In genomic region chr3R:15927172-15927571, dm6 we compare ENCODE assay signal across 1 fruit fly cellular context.
TF ChIP-seq lines count a peak whose summit lies in the region.

No protein-coding gene starts in this region.

TF ChIP-seq in whole organism, embryonic, 481 proteins besides CTCF, POLR2A, EP300 and RAD21 (continued from another document and continues in another):
- TF ChIP-seq unpg (GFP tag; optimal IDR thresholded peaks at IDR 0.05; lab: Kevin White, UChicago) (peak; percentile 56), lab (GFP tag; optimal IDR thresholded peaks at IDR 0.05; lab: Kevin White, UChicago) (peak; percentile 34), E2f2 (GFP tag; IDR thresholded peaks at IDR 0.05; lab: Robert Waterston, UW) (peak; percentile 22; the same call in 1 of the 2 replicates), grau (tag; optimal IDR thresholded peaks at IDR 0.05; lab: Kevin White, UChicago) (peak; percentile 40), btn (GFP tag; optimal IDR thresholded peaks at IDR 0.05; lab: Kevin White, UChicago) (no peak), B-H2 (GFP tag; optimal IDR thresholded peaks at IDR 0.05; lab: Kevin White, UChicago) (no peak), Sox102F (GFP tag; optimal IDR thresholded peaks at IDR 0.05; lab: Kevin White, UChicago) (peak; percentile 53), fd64A (GFP tag; optimal IDR thresholded peaks at IDR 0.05; lab: Kevin White, UChicago) (no peak), CG3281 (GFP tag; optimal IDR thresholded peaks at IDR 0.05; lab: Kevin White, UChicago) (no peak), CG32532 (GFP tag; IDR thresholded peaks at IDR 0.05; lab: Robert Waterston, UW) (no peak; the same call in 1 of the 2 replicates), CG17802 (tag; optimal IDR thresholded peaks at IDR 0.05; lab: Kevin White, UChicago) (no peak), CG3163 (GFP tag; optimal IDR thresholded peaks at IDR 0.05; lab: Kevin White, UChicago) (no peak), luna (GFP tag; optimal IDR thresholded peaks at IDR 0.05; lab: Kevin White, UChicago) (no peak), Myb (GFP tag; optimal IDR thresholded peaks at IDR 0.05; lab: Kevin White, UChicago) (no peak), CG11398 (GFP tag; optimal IDR thresholded peaks at IDR 0.05; lab: Kevin White, UChicago) (no peak), CG7786 (GFP tag; optimal IDR thresholded peaks at IDR 0.05; lab: Kevin White, UChicago) (no peak), Meics (GFP tag; optimal IDR thresholded peaks at IDR 0.05; lab: Kevin White, UChicago) (peak; percentile 52), onecut (GFP tag; IDR thresholded peaks at IDR 0.05; lab: Robert Waterston, UW) (no peak), p53 (GFP tag; optimal IDR thresholded peaks at IDR 0.05; lab: Kevin White, UChicago) (no peak), mld (GFP tag; IDR thresholded peaks at IDR 0.05; lab: Robert Waterston, UW; ENCODE audit: partially characterized antibody) (no peak), tgo (GFP tag; IDR thresholded peaks at IDR 0.05; lab: Robert Waterston, UW) (peak; percentile 50; the same call in 2 of the 3 replicates), lbe (GFP tag; optimal IDR thresholded peaks at IDR 0.05; lab: Kevin White, UChicago) (no peak), slbo (GFP tag; IDR thresholded peaks at IDR 0.05; lab: Robert Waterston, UW) (no peak), twi (tag; optimal IDR thresholded peaks at IDR 0.05; lab: Kevin White, UChicago) (no peak), CG11456 (GFP tag; IDR thresholded peaks at IDR 0.05; lab: Robert Waterston, UW) (no peak), vvl (GFP tag; IDR thresholded peaks at IDR 0.05; lab: Robert Waterston, UW) (peak; percentile 70), CG4820 (GFP tag; optimal IDR thresholded peaks at IDR 0.05; lab: Kevin White, UChicago) (no peak), CG8924 (tag; optimal IDR thresholded peaks at IDR 0.05; lab: Kevin White, UChicago) (peak; percentile 41), Dfd (GFP tag; optimal IDR thresholded peaks at IDR 0.05; lab: Kevin White, UChicago) (no peak), ato (GFP tag; IDR thresholded peaks at IDR 0.05; lab: Robert Waterston, UW; ENCODE audit: partially characterized antibody) (no peak), fd102C (GFP tag; optimal IDR thresholded peaks at IDR 0.05; lab: Kevin White, UChicago) (no peak), danr (GFP tag; IDR thresholded peaks at IDR 0.05; lab: Robert Waterston, UW) (no peak), CG3995 (GFP tag; optimal IDR thresholded peaks at IDR 0.05; lab: Kevin White, UChicago) (no peak), slp2 (GFP tag; optimal IDR thresholded peaks at IDR 0.05; lab: Kevin White, UChicago) (no peak), crol (GFP tag; IDR thresholded peaks at IDR 0.05; lab: Robert Waterston, UW) (no peak), pho (GFP tag; optimal IDR thresholded peaks at IDR 0.05; lab: Kevin White, UChicago) (no peak), CG11723 (GFP tag; optimal IDR thresholded peaks at IDR 0.05; lab: Kevin White, UChicago) (no peak), CG6689 (GFP tag; IDR thresholded peaks at IDR 0.05; lab: Robert Waterston, UW) (0 out of 2 replicates have a peak, but pooled peaks have one; percentile 30), CG2129 (GFP tag; IDR thresholded peaks at IDR 0.05; lab: Robert Waterston, UW; ENCODE audit: partially characterized antibody) (no peak), Fer1 (GFP tag; optimal IDR thresholded peaks at IDR 0.05; lab: Kevin White, UChicago) (peak; percentile 3), CG15073 (GFP tag; optimal IDR thresholded peaks at IDR 0.05; lab: Kevin White, UChicago) (no peak), Doc2 (GFP tag; IDR thresholded peaks at IDR 0.05; lab: Robert Waterston, UW) (no peak), Scr (GFP tag; IDR thresholded peaks at IDR 0.05; lab: Robert Waterston, UW; ENCODE audit: partially characterized antibody) (no peak), slou (GFP tag; optimal IDR thresholded peaks at IDR 0.05; lab: Kevin White, UChicago) (no peak), CG18599 (GFP tag; optimal IDR thresholded peaks at IDR 0.05; lab: Kevin White, UChicago) (peak; percentile 12), lov (optimal IDR thresholded peaks at IDR 0.05; lab: Kevin White, UChicago) (no peak), lov (GFP tag; IDR thresholded peaks at IDR 0.05; lab: Robert Waterston, UW) (no peak), HmgZ (tag; optimal IDR thresholded peaks at IDR 0.05; lab: Kevin White, UChicago) (no peak), CG6272 (GFP tag; IDR thresholded peaks at IDR 0.05; lab: Robert Waterston, UW) (no peak), CG12071 (GFP tag; optimal IDR thresholded peaks at IDR 0.05; lab: Kevin White, UChicago) (no peak), abd-A (tag; optimal IDR thresholded peaks at IDR 0.05; lab: Kevin White, UChicago) (no peak), CG13123 (GFP tag; optimal IDR thresholded peaks at IDR 0.05; lab: Kevin White, UChicago) (no peak), CG4282 (GFP tag; optimal IDR thresholded peaks at IDR 0.05; lab: Kevin White, UChicago) (no peak), CG10209 (GFP tag; optimal IDR thresholded peaks at IDR 0.05; lab: Kevin White, UChicago) (peak; percentile 35), CG10366 (GFP tag; IDR thresholded peaks at IDR 0.05; lab: Robert Waterston, UW) (peak; percentile 29; the same call in 1 of the 2 replicates), Spps (tag; optimal IDR thresholded peaks at IDR 0.05; lab: Kevin White, UChicago) (no peak), YL-1 (GFP tag; optimal IDR thresholded peaks at IDR 0.05; lab: Kevin White, UChicago) (no peak), CG2712 (tag; optimal IDR thresholded peaks at IDR 0.05; lab: Kevin White, UChicago) (peak; percentile 34), fu2 (GFP tag; optimal IDR thresholded peaks at IDR 0.05; lab: Kevin White, UChicago) (no peak), Hr51 (GFP tag; optimal IDR thresholded peaks at IDR 0.05; lab: Kevin White, UChicago) (peak in 1 of 2 experiments; percentile 71), CG6813 (GFP tag; optimal IDR thresholded peaks at IDR 0.05; lab: Kevin White, UChicago) (no peak), CG12391 (tag; optimal IDR thresholded peaks at IDR 0.05; lab: Kevin White, UChicago) (peak; percentile 38), hb (GFP tag; IDR thresholded peaks at IDR 0.05; lab: Robert Waterston, UW; ENCODE audit: partially characterized antibody) (no peak), CG10543 (GFP tag; optimal IDR thresholded peaks at IDR 0.05; lab: Kevin White, UChicago) (peak; percentile 8), her (GFP tag; optimal IDR thresholded peaks at IDR 0.05; lab: Kevin White, UChicago) (no peak), wek (GFP tag; optimal IDR thresholded peaks at IDR 0.05; lab: Kevin White, UChicago) (no peak), kay (GFP tag; optimal IDR thresholded peaks at IDR 0.05; lab: Kevin White, UChicago) (no peak), ken (GFP tag; IDR thresholded peaks at IDR 0.05; lab: Robert Waterston, UW) (no peak), usp (GFP tag; optimal IDR thresholded peaks at IDR 0.05; lab: Kevin White, UChicago) (no peak), dm (GFP tag; optimal IDR thresholded peaks at IDR 0.05; lab: Kevin White, UChicago) (no peak), CG2889 (GFP tag; IDR thresholded peaks at IDR 0.05; lab: Robert Waterston, UW) (no peak), Lim3 (GFP tag; IDR thresholded peaks at IDR 0.05; lab: Robert Waterston, UW) (no peak), CG15479 (GFP tag; optimal IDR thresholded peaks at IDR 0.05; lab: Kevin White, UChicago) (no peak), sisA (GFP tag; IDR thresholded peaks at IDR 0.05; lab: Robert Waterston, UW) (peak; percentile 41), jumu (GFP tag; optimal IDR thresholded peaks at IDR 0.05; lab: Kevin White, UChicago) (no peak), pb (GFP tag; optimal IDR thresholded peaks at IDR 0.05; lab: Kevin White, UChicago) (no peak), HLH54F (GFP tag; optimal IDR thresholded peaks at IDR 0.05; lab: Kevin White, UChicago) (no peak), CG14441 (GFP tag; IDR thresholded peaks at IDR 0.05; lab: Robert Waterston, UW) (peak; percentile 70), lmd (GFP tag; IDR thresholded peaks at IDR 0.05; lab: Robert Waterston, UW) (peak; percentile 42; the same call in 1 of the 2 replicates), CG7271 (tag; optimal IDR thresholded peaks at IDR 0.05; lab: Kevin White, UChicago) (no peak), NK7.1 (GFP tag; optimal IDR thresholded peaks at IDR 0.05; lab: Kevin White, UChicago) (no peak), CG12299 (tag; optimal IDR thresholded peaks at IDR 0.05; lab: Kevin White, UChicago) (no peak), Fer3 (tag; optimal IDR thresholded peaks at IDR 0.05; lab: Kevin White, UChicago) (no peak), CG18764 (GFP tag; optimal IDR thresholded peaks at IDR 0.05; lab: Kevin White, UChicago) (no peak), CG10654 (GFP tag; optimal IDR thresholded peaks at IDR 0.05; lab: Kevin White, UChicago) (no peak), CG6854 (GFP tag; optimal IDR thresholded peaks at IDR 0.05; lab: Kevin White, UChicago) (no peak), CG9876 (GFP tag; optimal IDR thresholded peaks at IDR 0.05; lab: Kevin White, UChicago) (no peak), dati (GFP tag; IDR thresholded peaks at IDR 0.05; lab: Robert Waterston, UW) (no peak), Poxn (GFP tag; IDR thresholded peaks at IDR 0.05; lab: Robert Waterston, UW) (no peak), Dip2 (GFP tag; IDR thresholded peaks at IDR 0.05; lab: Robert Waterston, UW) (no peak), gem (tag; optimal IDR thresholded peaks at IDR 0.05; lab: Kevin White, UChicago) (peak; percentile 72), seq (GFP tag; IDR thresholded peaks at IDR 0.05; lab: Robert Waterston, UW) (no peak; the same call in 1 of the 2 replicates), bowl (GFP tag; IDR thresholded peaks at IDR 0.05; lab: Robert Waterston, UW) (no peak), CG7372 (GFP tag; IDR thresholded peaks at IDR 0.05; lab: Robert Waterston, UW) (no peak), org-1 (GFP tag; optimal IDR thresholded peaks at IDR 0.05; lab: Kevin White, UChicago) (peak; percentile 30), CG11247 (GFP tag; IDR thresholded peaks at IDR 0.05; lab: Robert Waterston, UW) (no peak), Bgb (GFP tag; IDR thresholded peaks at IDR 0.05; lab: Robert Waterston, UW; ENCODE audit: partially characterized antibody) (no peak), odd (GFP tag; optimal IDR thresholded peaks at IDR 0.05; lab: Kevin White, UChicago) (peak; percentile 3), CG7839 (tag; optimal IDR thresholded peaks at IDR 0.05; lab: Kevin White, UChicago) (peak; percentile 53), klu (GFP tag; IDR thresholded peaks at IDR 0.05; lab: Robert Waterston, UW) (no peak), dan (GFP tag; IDR thresholded peaks at IDR 0.05; lab: Robert Waterston, UW) (no peak), Atf-2 (GFP tag; optimal IDR thresholded peaks at IDR 0.05; lab: Kevin White, UChicago) (no peak), CG18011 (GFP tag; optimal IDR thresholded peaks at IDR 0.05; lab: Kevin White, UChicago) (no peak), Jarid2 (GFP tag; optimal IDR thresholded peaks at IDR 0.05; lab: Kevin White, UChicago) (no peak), CG1024 (GFP tag; IDR thresholded peaks at IDR 0.05; lab: Robert Waterston, UW) (no peak), CG12769 (tag; optimal IDR thresholded peaks at IDR 0.05; lab: Kevin White, UChicago) (peak; percentile 44), Xrp1 (GFP tag; IDR thresholded peaks at IDR 0.05; lab: Robert Waterston, UW) (peak; percentile 57; the same call in 1 of the 2 replicates), BtbVII (GFP tag; optimal IDR thresholded peaks at IDR 0.05; lab: Kevin White, UChicago) (no peak), CG10462 (GFP tag; optimal IDR thresholded peaks at IDR 0.05; lab: Kevin White, UChicago) (no peak), cas (GFP tag; IDR thresholded peaks at IDR 0.05; lab: Robert Waterston, UW) (no peak), sima (GFP tag; optimal IDR thresholded peaks at IDR 0.05; lab: Kevin White, UChicago) (no peak), eyg (GFP tag; optimal IDR thresholded peaks at IDR 0.05; lab: Kevin White, UChicago) (no peak), CG7928 (GFP tag; optimal IDR thresholded peaks at IDR 0.05; lab: Kevin White, UChicago) (no peak), CG2199 (GFP tag; IDR thresholded peaks at IDR 0.05; lab: Robert Waterston, UW) (no peak), CG18619 (GFP tag; optimal IDR thresholded peaks at IDR 0.05; lab: Kevin White, UChicago) (no peak), ase (GFP tag; IDR thresholded peaks at IDR 0.05; lab: Robert Waterston, UW) (0 out of 3 replicates have a peak, but pooled peaks have one; percentile 29), Mes4 (GFP tag; optimal IDR thresholded peaks at IDR 0.05; lab: Kevin White, UChicago) (no peak), br (optimal IDR thresholded peaks at IDR 0.05; lab: Kevin White, UChicago) (no peak), dysf (GFP tag; IDR thresholded peaks at IDR 0.05; lab: Robert Waterston, UW) (peak; percentile 65; the same call in 2 of the 3 replicates), nerfin-2 (GFP tag; IDR thresholded peaks at IDR 0.05; lab: Robert Waterston, UW; ENCODE audit: partially characterized antibody) (no peak), cg (GFP tag; optimal IDR thresholded peaks at IDR 0.05; lab: Kevin White, UChicago) (no peak), CG2120 (GFP tag; optimal IDR thresholded peaks at IDR 0.05; lab: Kevin White, UChicago) (peak; percentile 6), amos (GFP tag; IDR thresholded peaks at IDR 0.05; lab: Robert Waterston, UW; ENCODE audit: partially characterized antibody) (no peak), CG13624 (GFP tag; optimal IDR thresholded peaks at IDR 0.05; lab: Kevin White, UChicago) (no peak), nom (GFP tag; optimal IDR thresholded peaks at IDR 0.05; lab: Kevin White, UChicago) (no peak), fd96Cb (tag; optimal IDR thresholded peaks at IDR 0.05; lab: Kevin White, UChicago) (no peak), Dad (GFP tag; optimal IDR thresholded peaks at IDR 0.05; lab: Kevin White, UChicago) (no peak), CG6175 (GFP tag; IDR thresholded peaks at IDR 0.05; lab: Robert Waterston, UW) (no peak), dimm (GFP tag; IDR thresholded peaks at IDR 0.05; lab: Robert Waterston, UW) (no peak), CG7963 (GFP tag; IDR thresholded peaks at IDR 0.05; lab: Robert Waterston, UW; ENCODE audit: partially characterized antibody) (no peak), CG4707 (GFP tag; optimal IDR thresholded peaks at IDR 0.05; lab: Kevin White, UChicago) (peak; percentile 29), row (GFP tag; IDR thresholded peaks at IDR 0.05; lab: Robert Waterston, UW) (peak; percentile 65), Opbp (GFP tag; IDR thresholded peaks at IDR 0.05; lab: Robert Waterston, UW; ENCODE audit: partially characterized antibody) (no peak), sug (tag; optimal IDR thresholded peaks at IDR 0.05; lab: Kevin White, UChicago) (no peak), cato (GFP tag; optimal IDR thresholded peaks at IDR 0.05; lab: Kevin White, UChicago; ENCODE audit: borderline replicate concordance) (no peak), CG11695 (GFP tag; IDR thresholded peaks at IDR 0.05; lab: Robert Waterston, UW) (peak; percentile 32; the same call in 1 of the 3 replicates)
